Fruit fly (Drosophila melanogaster) S2 (cell line): ENCODE results near the gene Plod.

Experiments
- CG8478 ChIP-seq: fragments of >200 bp; optimal IDR thresholded peaks from 2 replicates; lab custom pipeline; 2018
- CTCF ChIP-seq, 2 experiments: fragments of >200 bp; optimal IDR thresholded peaks; 2 replicates each; lab custom pipeline; 2018

DNA sequence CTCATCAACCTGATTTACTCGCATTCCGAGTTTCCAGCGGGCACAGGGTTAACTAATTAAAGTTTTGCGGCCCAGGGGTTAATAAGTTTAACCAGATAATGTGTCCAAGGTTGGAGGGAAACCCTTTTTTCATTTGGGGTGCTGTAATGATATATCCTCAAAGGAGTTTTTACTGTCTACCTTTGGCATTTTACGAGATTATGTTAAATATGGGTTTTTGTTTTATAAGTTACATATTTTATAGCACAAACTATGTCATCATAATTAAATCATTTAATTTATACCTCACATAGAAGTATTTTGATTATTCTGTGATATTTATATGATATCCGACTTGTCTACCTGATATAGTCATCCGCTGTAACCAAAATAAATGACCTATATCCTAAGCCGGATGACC is 30.3 kb upstream of the Plod start, which contains the start of gene Ir68a:
- TF ChIP-seq CG8478 (lab: Kevin White, UChicago), result no peak
- TF ChIP-seq CTCF (optimal IDR thresholded peaks at IDR 0.05; lab: Kevin White, UChicago), result no peak
